Worm (Caenorhabditis elegans) whole organism, L3 larva: ENCODE data around the gene srg-68.

Experiments
- ZK546.5 ChIP-seq: sonication (generic microtip); optimal IDR thresholded peaks from 2 replicates; lab custom pipeline; 2017; ENCODE audit warnings: missing biosample characterization, missing genetic modification characterization
- ama-1 ChIP-seq: fragments of 150-350 bp; optimal IDR thresholded peaks from 2 replicates; lab custom pipeline; 2018
- ceh-28 ChIP-seq: fragments of 150-350 bp; optimal IDR thresholded peaks from 2 replicates; lab custom pipeline; 2014; ENCODE audit warnings: missing biosample characterization, missing genetic modification reagents, missing genetic modification characterization
- ceh-82 ChIP-seq: fragments of 150-350 bp; optimal IDR thresholded peaks from 2 replicates; lab custom pipeline; 2014; ENCODE audit warnings: missing biosample characterization, missing genetic modification characterization
- ceh-9 ChIP-seq: sonication (generic microtip); optimal IDR thresholded peaks from 2 replicates; lab custom pipeline; 2018; ENCODE audit warnings: missing biosample characterization, missing genetic modification characterization
- daf-12 ChIP-seq: fragments of 150-350 bp; optimal IDR thresholded peaks from 2 replicates; lab custom pipeline; 2014; ENCODE audit warnings: missing biosample characterization, missing genetic modification reagents, missing genetic modification characterization
- egl-5 ChIP-seq: fragments of 150-350 bp; optimal IDR thresholded peaks from 2 replicates; lab custom pipeline; 2017; ENCODE audit warnings: missing biosample characterization, missing genetic modification reagents, missing genetic modification characterization, inconsistent platforms
- elt-2 ChIP-seq: sonication (generic microtip); optimal IDR thresholded peaks from 2 replicates; lab custom pipeline; 2016; ENCODE audit warnings: missing genetic modification reagents, mild to moderate bottlenecking, missing genetic modification characterization, missing compliant biosample characterization
- elt-3 ChIP-seq, 3 experiments: fragments of 150-350 bp in 1 of 3; sonication (generic microtip) in 2 of 3; optimal IDR thresholded peaks; 2 replicates in 2 of 3; 4 replicates in 1 of 3; lab custom pipeline; 2014 to 2017; ENCODE audit warnings: missing biosample characterization in 3 of 3, missing genetic modification characterization in 3 of 3
- eor-1 ChIP-seq, 2 experiments: fragments of 150-350 bp; optimal IDR thresholded peaks; 2 replicates each; lab custom pipeline; 2014 to 2018; ENCODE audit warnings: missing biosample characterization in 2 of 2, missing genetic modification characterization in 2 of 2
- fkh-2 ChIP-seq: fragments of 150-350 bp; optimal IDR thresholded peaks from 2 replicates; lab custom pipeline; 2014; ENCODE audit warnings: missing biosample characterization, missing genetic modification reagents, missing genetic modification characterization
- fos-1 ChIP-seq: fragments of 150-350 bp; optimal IDR thresholded peaks from 2 replicates; lab custom pipeline; 2014; ENCODE audit warnings: missing biosample characterization, missing genetic modification characterization
- hmg-11 ChIP-seq: sonication (generic microtip); optimal IDR thresholded peaks from 2 replicates; lab custom pipeline; 2016; ENCODE audit warnings: missing genetic modification characterization, missing compliant biosample characterization
- jun-1 ChIP-seq: fragments of 150-350 bp; optimal IDR thresholded peaks from 2 replicates; lab custom pipeline; 2014; ENCODE audit warnings: missing biosample characterization, missing genetic modification reagents, missing genetic modification characterization
- lin-39 ChIP-seq: fragments of 150-350 bp; optimal IDR thresholded peaks from 2 replicates; lab custom pipeline; 2018; ENCODE audit warnings: missing biosample characterization, missing genetic modification reagents, missing genetic modification characterization
- lsy-12 ChIP-seq: sonication (generic microtip); optimal IDR thresholded peaks from 2 replicates; lab custom pipeline; 2016; ENCODE audit warnings: mild to moderate bottlenecking, missing genetic modification characterization, missing compliant biosample characterization
- mdl-1 ChIP-seq: fragments of 150-350 bp; optimal IDR thresholded peaks from 2 replicates; lab custom pipeline; 2014; ENCODE audit warnings: missing biosample characterization, missing genetic modification characterization
- mml-1 ChIP-seq: fragments of 150-350 bp; sonication (generic microtip); optimal IDR thresholded peaks from 3 replicates; lab custom pipeline; 2014; ENCODE audit warnings: missing biosample characterization, missing genetic modification characterization
- nfya-1 ChIP-seq: sonication (generic microtip); optimal IDR thresholded peaks from 2 replicates; lab custom pipeline; 2017; ENCODE audit warnings: missing genetic modification characterization, mild to moderate bottlenecking, missing compliant biosample characterization, antibody characterized with exemption, moderate library complexity; ENCODE audit not compliant: insufficient read depth
- nhr-11 ChIP-seq: fragments of 150-350 bp; optimal IDR thresholded peaks from 2 replicates; lab custom pipeline; 2014; ENCODE audit warnings: missing biosample characterization, missing genetic modification characterization
- nhr-12 ChIP-seq: fragments of 150-350 bp; optimal IDR thresholded peaks from 2 replicates; lab custom pipeline; 2014; ENCODE audit warnings: missing biosample characterization, missing genetic modification characterization
- nhr-23 ChIP-seq: fragments of 150-350 bp; optimal IDR thresholded peaks from 2 replicates; lab custom pipeline; 2014; ENCODE audit warnings: missing biosample characterization, missing genetic modification reagents, missing genetic modification characterization
- nhr-237 ChIP-seq: fragments of 150-350 bp; optimal IDR thresholded peaks from 2 replicates; lab custom pipeline; 2014; ENCODE audit warnings: missing biosample characterization, missing genetic modification characterization
- nhr-25 ChIP-seq: sonication (generic microtip); optimal IDR thresholded peaks from 2 replicates; lab custom pipeline; 2017; ENCODE audit warnings: missing biosample characterization, missing genetic modification characterization
- nhr-28 ChIP-seq: fragments of 150-350 bp; optimal IDR thresholded peaks from 2 replicates; lab custom pipeline; 2014; ENCODE audit warnings: missing biosample characterization, missing genetic modification characterization
- nhr-43 ChIP-seq: sonication (generic microtip); optimal IDR thresholded peaks from 2 replicates; lab custom pipeline; 2016; ENCODE audit warnings: mild to moderate bottlenecking, missing genetic modification characterization, missing compliant biosample characterization; ENCODE audit not compliant: poor library complexity, severe bottlenecking
- nhr-76 ChIP-seq: fragments of 150-350 bp; sonication (generic microtip); optimal IDR thresholded peaks from 5 replicates; lab custom pipeline; 2014; ENCODE audit warnings: missing biosample characterization, missing genetic modification characterization
- nhr-77 ChIP-seq: fragments of 150-350 bp; optimal IDR thresholded peaks from 2 replicates; lab custom pipeline; 2014; ENCODE audit warnings: missing biosample characterization, missing genetic modification characterization
- pha-4 ChIP-seq: fragments of 150-350 bp; optimal IDR thresholded peaks from 2 replicates; lab custom pipeline; 2014; ENCODE audit warnings: missing biosample characterization, missing genetic modification reagents, missing genetic modification characterization
- pqm-1 ChIP-seq: fragments of 150-350 bp; optimal IDR thresholded peaks from 2 replicates; lab custom pipeline; 2017; ENCODE audit warnings: missing biosample characterization, missing genetic modification characterization, inconsistent platforms
- sea-2 ChIP-seq: fragments of 150-350 bp; sonication (generic microtip); optimal IDR thresholded peaks from 4 replicates; lab custom pipeline; 2014; ENCODE audit warnings: missing biosample characterization, missing genetic modification reagents, missing genetic modification characterization
- tbx-2 ChIP-seq: sonication (generic microtip); optimal IDR thresholded peaks from 2 replicates; lab custom pipeline; 2016; ENCODE audit warnings: mild to moderate bottlenecking, missing genetic modification characterization, missing compliant biosample characterization
- unc-62 ChIP-seq: fragments of 150-350 bp; sonication (generic microtip); optimal IDR thresholded peaks from 4 replicates; lab custom pipeline; 2014; ENCODE audit warnings: missing biosample characterization, missing genetic modification reagents, missing genetic modification characterization
- zag-1 ChIP-seq: fragments of 150-350 bp; optimal IDR thresholded peaks from 2 replicates; lab custom pipeline; 2014; ENCODE audit warnings: missing biosample characterization, missing genetic modification characterization
- ztf-11 ChIP-seq: fragments of 150-350 bp; optimal IDR thresholded peaks from 2 replicates; lab custom pipeline; 2014; ENCODE audit warnings: missing biosample characterization, missing genetic modification characterization

Gene srg-68

DNA sequence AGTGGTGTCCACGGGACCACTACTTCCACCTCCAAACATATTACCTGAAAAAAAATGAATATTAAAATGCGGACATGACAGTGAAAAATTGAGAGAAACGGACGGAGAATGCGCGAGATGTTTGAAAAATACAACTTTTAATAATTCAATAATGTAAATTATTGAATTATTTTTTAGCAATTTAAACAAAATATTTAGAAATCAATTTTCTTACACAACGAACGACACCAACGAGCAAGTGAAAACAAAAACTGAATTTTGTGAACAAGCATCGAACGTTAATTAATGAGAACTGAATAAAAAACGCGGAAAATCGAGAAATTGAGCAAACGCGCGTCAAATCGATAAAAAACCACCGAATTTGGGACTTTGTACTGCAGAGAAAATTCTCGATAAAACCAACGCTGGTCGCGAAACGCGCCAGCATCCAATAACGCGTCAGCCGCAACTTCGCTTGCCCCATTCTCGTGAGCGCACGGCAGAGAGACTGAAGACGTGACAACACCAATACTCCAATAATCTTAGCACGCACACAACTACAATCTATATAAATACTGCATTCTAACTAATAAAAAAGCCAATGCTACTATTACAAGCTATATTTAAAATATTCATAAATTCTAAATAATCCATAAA lies 39.7 kb upstream of the srg-68 start, which contains the start of the genes dnj-19 and nhr-47 (continued):
- TF ChIP-seq egl-5 (tag; lab: Kevin White, UChicago) = peak; percentile 42
- TF ChIP-seq nhr-12 (tag; lab: Kevin White, UChicago) = no peak
- no peak for TF ChIP-seq eor-1 (tag; optimal IDR thresholded peaks at IDR 0.05; lab: Kevin White, UChicago)
- TF ChIP-seq nhr-43 (tag; lab: Kevin White, UChicago) = peak; percentile 87
- no peak for TF ChIP-seq nhr-237 (tag; lab: Kevin White, UChicago)
- peak; percentile 91 for TF ChIP-seq nhr-23 (tag; lab: Kevin White, UChicago)
- peak; percentile 85 for TF ChIP-seq pha-4 (tag; lab: Kevin White, UChicago)
- peak; percentile 68 for TF ChIP-seq ama-1 (lab: Kevin White, UChicago)
- peak; percentile 92 for TF ChIP-seq lin-39 (tag; lab: Kevin White, UChicago)
- no peak for TF ChIP-seq fos-1
- no peak for TF ChIP-seq zag-1 (tag; lab: Kevin White, UChicago)
- TF ChIP-seq nfya-1 (tag; lab: Kevin White, UChicago) = peak; percentile 89
- peak; percentile 66 for TF ChIP-seq ceh-82 (tag; lab: Kevin White, UChicago)
- no peak for TF ChIP-seq sea-2 (GFP tag; lab: Kevin White, UChicago)
- no peak for TF ChIP-seq unc-62 (GFP tag; lab: Kevin White, UChicago)
- no peak for TF ChIP-seq ztf-11 (tag; lab: Kevin White, UChicago)
- TF ChIP-seq nhr-76 (tag; lab: Kevin White, UChicago) = no peak
- no peak for TF ChIP-seq mml-1
- TF ChIP-seq lsy-12 (tag; lab: Kevin White, UChicago) = peak; percentile 93

DNA sequence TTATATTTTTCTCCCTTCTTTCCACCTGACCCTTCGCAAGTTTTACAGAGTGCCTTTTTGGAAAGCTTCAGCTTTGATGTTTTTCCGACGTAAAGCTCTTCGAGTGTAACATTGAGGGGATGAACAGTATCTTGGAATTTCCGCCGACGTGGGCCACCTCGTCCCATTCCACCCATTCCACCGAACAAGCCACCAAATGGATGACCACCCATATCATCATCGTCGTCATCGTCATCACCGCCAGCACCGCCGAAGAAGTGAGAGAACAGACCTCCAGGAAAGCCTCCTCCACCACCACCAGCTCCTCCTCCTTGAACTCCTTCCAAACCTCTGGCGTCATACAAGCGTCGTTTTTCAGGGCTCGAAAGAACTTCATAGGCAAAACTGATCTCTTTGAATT lies 39.1 kb upstream of the srg-68 start:
- TF ChIP-seq nhr-11 (tag; lab: Kevin White, UChicago) (no peak), nhr-12 (tag; lab: Kevin White, UChicago) (no peak), ZK546.5 (tag; lab: Kevin White, UChicago) (no peak), nhr-23 (tag; lab: Kevin White, UChicago) (no peak), daf-12 (no peak), ceh-82 (tag; lab: Kevin White, UChicago) (no peak), hmg-11 (tag; lab: Kevin White, UChicago) (no peak), pqm-1 (no peak), egl-5 (tag; lab: Kevin White, UChicago) (no peak), ceh-9 (tag; lab: Kevin White, UChicago) (no peak), nfya-1 (tag; lab: Kevin White, UChicago) (no peak), elt-3 (tag; optimal IDR thresholded peaks at IDR 0.05; lab: Kevin White, UChicago) (no peak), mdl-1 (no peak), elt-2 (no peak), ama-1 (lab: Kevin White, UChicago) (no peak), jun-1 (tag; lab: Kevin White, UChicago) (no peak), zag-1 (tag; lab: Kevin White, UChicago) (no peak), mml-1 (no peak), tbx-2 (no peak), sea-2 (GFP tag; lab: Kevin White, UChicago) (no peak)

DNA sequence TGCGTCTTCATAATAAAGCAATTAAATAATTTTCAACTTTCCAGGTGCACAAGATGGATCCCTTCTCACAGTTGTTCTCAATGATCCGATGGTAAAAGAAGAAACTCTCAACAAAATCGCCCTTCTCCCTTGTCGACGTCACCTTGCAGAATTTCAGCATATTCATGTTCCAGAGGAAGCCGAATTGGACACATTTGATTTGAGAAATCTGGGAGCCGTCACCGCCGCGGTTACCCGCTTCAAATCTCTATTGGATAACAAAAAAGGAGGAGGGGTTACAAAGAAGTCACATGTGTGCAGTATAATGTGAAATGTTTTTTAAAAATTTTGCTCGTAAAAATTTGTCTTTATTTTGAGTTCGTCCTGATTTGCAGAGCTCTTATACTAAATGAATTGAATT lies 37.5 kb upstream of the srg-68 start:
- TF ChIP-seq ama-1 (lab: Kevin White, UChicago) (peak; percentile 66), hmg-11 (tag; lab: Kevin White, UChicago) (no peak), nhr-25 (no peak), elt-2 (peak; percentile 18)

DNA sequence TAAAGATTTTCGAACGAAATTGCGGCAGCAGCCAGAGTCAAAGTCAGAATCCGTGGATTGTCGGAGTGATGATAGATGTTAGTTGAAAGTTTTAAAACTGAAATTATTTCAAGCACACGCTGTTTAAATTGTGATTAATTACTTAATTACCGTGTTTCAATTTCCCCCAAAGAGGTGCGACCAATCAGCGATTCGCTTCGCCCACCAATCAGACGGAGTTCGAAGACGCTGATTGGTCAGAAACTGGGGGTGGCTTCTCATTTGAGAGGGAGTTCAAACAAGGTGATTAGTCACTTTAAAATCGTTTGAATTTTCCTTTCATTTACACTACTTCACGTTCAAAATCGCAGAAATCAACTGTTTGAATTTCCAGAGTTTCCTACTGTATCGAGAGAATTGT lies 34.2 kb upstream of the srg-68 start:
- TF ChIP-seq tbx-2 (no peak), nfya-1 (tag; lab: Kevin White, UChicago) (peak; percentile 50), zag-1 (tag; lab: Kevin White, UChicago) (no peak), nhr-76 (tag; lab: Kevin White, UChicago) (no peak)

DNA sequence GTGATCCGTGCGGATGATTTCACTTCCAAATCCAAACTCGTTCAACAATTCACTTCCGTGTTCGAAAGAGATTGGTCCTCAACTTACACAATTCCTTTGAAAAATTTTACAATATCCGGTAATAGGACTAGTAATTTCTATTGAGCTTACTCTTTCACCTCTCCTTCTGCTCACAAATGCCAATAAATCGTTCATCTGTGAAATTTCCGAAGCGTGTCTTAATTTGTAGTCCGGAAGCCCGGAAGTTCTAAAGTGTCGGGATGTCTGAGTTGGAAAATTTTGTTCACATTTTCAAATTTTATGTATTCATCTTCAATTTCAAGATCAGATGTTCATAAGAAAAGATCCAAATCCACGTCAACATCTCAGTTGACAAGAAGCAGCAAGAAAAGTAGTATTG lies 28.2 kb upstream of the srg-68 start, which contains the start of gene T05C3.2:
TSS of gene T05C3.2 (plus strand) at position 301 of the 400 bp plus-strand sequence.
- TF ChIP-seq nhr-76 (tag; lab: Kevin White, UChicago) (no peak), sea-2 (GFP tag; lab: Kevin White, UChicago) (no peak), elt-2 (no peak), nhr-43 (tag; lab: Kevin White, UChicago) (no peak), nhr-25 (no peak), nhr-28 (tag; lab: Kevin White, UChicago) (no peak), fkh-2 (no peak), lsy-12 (tag; lab: Kevin White, UChicago) (no peak), nhr-23 (tag; lab: Kevin White, UChicago) (no peak), nhr-11 (tag; lab: Kevin White, UChicago) (no peak), ceh-28 (tag; lab: Kevin White, UChicago) (no peak), nhr-77 (tag; lab: Kevin White, UChicago) (no peak), tbx-2 (no peak), eor-1 (tag; optimal IDR thresholded peaks at IDR 0.05; lab: Kevin White, UChicago) (no peak), nhr-12 (tag; lab: Kevin White, UChicago) (no peak)
